Worm (Caenorhabditis elegans) whole organism, L4 larva: ENCODE data around the gene nhr-102.

Source experiments
- F37D6.2 ChIP-seq: sonication (generic microtip); optimal IDR thresholded peaks from 2 replicates; lab custom pipeline; 2016; ENCODE audit warnings: mild to moderate bottlenecking, missing genetic modification characterization, missing compliant biosample characterization
- R02D3.7 ChIP-seq: fragments of 150-350 bp; sonication (generic microtip); optimal IDR thresholded peaks from 3 replicates; lab custom pipeline; 2014; ENCODE audit warnings: missing biosample characterization, missing genetic modification characterization
- cey-2 ChIP-seq: sonication (generic microtip); optimal IDR thresholded peaks from 3 replicates; lab custom pipeline; 2017; ENCODE audit warnings: missing genetic modification characterization, mild to moderate bottlenecking, missing compliant biosample characterization, antibody characterized with exemption, borderline replicate concordance; ENCODE audit not compliant: insufficient read depth
- lsy-2 ChIP-seq, 2 experiments: fragments of 150-350 bp in 1 of 2; sonication (generic microtip) in 1 of 2; optimal IDR thresholded peaks; 2 replicates each; lab custom pipeline; 2014 to 2017; ENCODE audit warnings: missing biosample characterization in 2 of 2, missing genetic modification characterization in 2 of 2
- nhr-11 ChIP-seq: fragments of 150-350 bp; optimal IDR thresholded peaks from 2 replicates; lab custom pipeline; 2014; ENCODE audit warnings: missing biosample characterization, missing genetic modification characterization
- snpc-4 ChIP-seq: fragments of 150-350 bp; optimal IDR thresholded peaks from 2 replicates; lab custom pipeline; 2014; ENCODE audit warnings: missing biosample characterization, missing genetic modification characterization
- zfp-2 ChIP-seq: sonication (generic microtip); optimal IDR thresholded peaks from 2 replicates; lab custom pipeline; 2016; ENCODE audit warnings: mild to moderate bottlenecking, missing genetic modification characterization, missing compliant biosample characterization
- zip-2 ChIP-seq: fragments of 150-350 bp; optimal IDR thresholded peaks from 2 replicates; lab custom pipeline; 2014; ENCODE audit warnings: missing biosample characterization, missing genetic modification characterization

DNA sequence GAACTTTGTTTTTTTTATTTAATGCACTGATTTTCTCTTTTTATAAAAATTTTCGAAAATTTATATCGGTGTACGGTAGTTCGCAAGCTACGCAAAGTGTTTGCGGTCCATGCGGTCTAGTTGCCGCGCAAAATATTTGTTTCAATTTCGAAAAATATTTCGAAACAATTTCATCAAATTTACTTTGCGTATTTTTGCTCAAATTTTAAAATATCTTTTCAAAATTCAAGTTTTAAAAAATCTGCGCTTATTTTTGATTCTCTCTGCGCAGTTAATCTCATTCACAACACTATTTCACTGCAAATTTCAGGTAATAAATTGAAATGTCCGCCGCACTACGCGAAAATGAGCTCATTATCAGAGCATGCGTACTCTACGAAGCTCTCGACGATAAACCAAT, 8.8 kb downstream of the nhr-102 start, which contains the start of gene fbxa-197:
- TF ChIP-seq cey-2 (tag; lab: Kevin White, UChicago): no peak
- TF ChIP-seq lsy-2 (tag; optimal IDR thresholded peaks at IDR 0.05; lab: Kevin White, UChicago): no peak
- no peak for TF ChIP-seq zip-2 (tag; lab: Kevin White, UChicago)
- TF ChIP-seq F37D6.2 (tag; lab: Kevin White, UChicago): no peak
- TF ChIP-seq snpc-4 (tag; lab: Kevin White, UChicago): no peak
- no peak for TF ChIP-seq R02D3.7 (tag; lab: Kevin White, UChicago)
- TF ChIP-seq zfp-2 (tag; lab: Kevin White, UChicago): no peak
- no peak for TF ChIP-seq nhr-11 (tag; lab: Kevin White, UChicago)
